Worm (Caenorhabditis elegans): ENCODE results near the gene F56C9.8.

ce11 chrIII:7298045-7298444, 21.3 kb downstream of the F56C9.8 start:
- TF ChIP-seq aly-2 (tag; optimal IDR thresholded peaks at IDR 0.05) (no peak), nhr-11 (tag; optimal IDR thresholded peaks at IDR 0.05) (no peak), lin-39 (tag; optimal IDR thresholded peaks at IDR 0.05) (no peak), nhr-12 (tag; optimal IDR thresholded peaks at IDR 0.05) (no peak), ama-1 (optimal IDR thresholded peaks at IDR 0.05) (peak; percentile 55), C34F6.9 (tag; optimal IDR thresholded peaks at IDR 0.05) (no peak)
